Worm (Caenorhabditis elegans) whole organism, young adult: Measurements from ENCODE around the gene patr-1.

Experiments used
- B0336.3 ChIP-seq: fragments of 200-800 bp; sonication (Bioruptor generic); IDR thresholded peaks from 2 replicates; pipeline ENCODE4 v1.3.6; 2022; ENCODE audit warnings: missing genetic modification characterization, missing compliant biosample characterization
- C06A6.2 ChIP-seq: fragments of 200-800 bp; sonication (Bioruptor generic); conservative IDR thresholded peaks from 2 replicates; pipeline ENCODE4 v1.3.6; 2022; ENCODE audit warnings: missing genetic modification characterization, missing compliant biosample characterization
- cebp-1 ChIP-seq, 2 experiments: fragments of 200-800 bp in 1 of 2; sonication (Bioruptor generic) in 1 of 2; sonication (generic microtip) in 1 of 2; IDR thresholded peaks in 1 of 2; optimal IDR thresholded peaks in 1 of 2; 2 replicates each; pipeline versions ENCODE4 v1.3.6 to Lab custom; 2017 to 2022; ENCODE audit warnings: missing compliant biosample characterization in 2 of 2, missing genetic modification characterization in 2 of 2, mild to moderate bottlenecking in 1 of 2, missing genetic modification reagents in 1 of 2, moderate library complexity in 1 of 2
- chd-7 ChIP-seq: sonication (generic microtip); optimal IDR thresholded peaks from 2 replicates; lab custom pipeline; 2016; ENCODE audit warnings: mild to moderate bottlenecking, missing genetic modification characterization, moderate library complexity, missing compliant biosample characterization
- fkh-3 ChIP-seq: sonication (generic microtip); optimal IDR thresholded peaks from 2 replicates; lab custom pipeline; 2016; ENCODE audit warnings: mild to moderate bottlenecking, missing genetic modification characterization, missing compliant biosample characterization
- mxl-1 ChIP-seq: sonication (generic microtip); optimal IDR thresholded peaks from 2 replicates; lab custom pipeline; 2016; ENCODE audit warnings: missing genetic modification characterization, missing compliant biosample characterization
- zfh-2 ChIP-seq: fragments of 200-800 bp; sonication (Bioruptor generic); conservative IDR thresholded peaks from 2 replicates; pipeline ENCODE4 v1.3.6; 2022; ENCODE audit warnings: missing genetic modification reagents, missing genetic modification characterization, missing compliant biosample characterization
- ztf-3 ChIP-seq: fragments of 200-800 bp; sonication (Bioruptor generic); optimal IDR thresholded peaks from 2 replicates; lab custom pipeline; 2018; ENCODE audit warnings: mild to moderate bottlenecking, missing genetic modification characterization, missing compliant biosample characterization

Gene patr-1

DNA sequence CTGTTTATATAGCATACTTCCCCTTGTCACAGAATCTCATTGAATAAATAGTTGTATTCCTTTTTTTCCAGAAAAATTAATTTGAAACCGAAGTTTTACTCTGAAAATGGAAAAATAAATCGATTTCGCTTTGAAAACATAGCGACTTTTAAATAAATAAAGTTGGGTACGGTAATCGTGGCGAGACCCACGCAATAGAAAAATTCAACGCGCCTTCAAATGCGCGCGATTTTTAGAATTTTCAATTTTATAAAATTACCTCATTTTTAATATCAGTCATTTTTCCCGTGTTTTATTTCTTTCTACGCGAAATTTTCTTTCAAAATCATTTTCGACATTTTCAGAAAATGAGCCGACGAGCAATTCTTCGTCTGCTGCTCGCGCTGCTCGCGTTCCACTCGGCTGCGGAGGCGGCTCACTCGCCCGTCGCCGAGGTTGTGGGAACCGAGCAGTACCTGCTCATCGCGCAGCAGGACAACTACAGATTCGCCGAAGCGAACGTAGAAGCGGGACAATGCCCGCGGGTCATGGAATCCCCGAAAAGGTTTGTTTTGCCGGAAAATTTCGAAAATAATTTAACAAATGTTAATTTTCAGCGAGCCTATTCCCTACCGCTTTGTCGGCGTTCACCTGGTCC is 51.2 kb downstream of the patr-1 start, which contains the start of gene F13D12.5 (continued):
- no peak for TF ChIP-seq ztf-3 (GFP tag; lab: Kevin White, UChicago)
- TF ChIP-seq chd-7 (tag; lab: Kevin White, UChicago), result no peak
- no peak for TF ChIP-seq mxl-1
- TF ChIP-seq cebp-1 (GFP tag; IDR thresholded peaks at IDR 0.05; lab: Robert Waterston, UW), result no peak
- peak; percentile 14 for TF ChIP-seq cebp-1 (tag; optimal IDR thresholded peaks at IDR 0.05; lab: Kevin White, UChicago)

ce11 chrII:11725615-11726014 is 52.1 kb downstream of the patr-1 start:
- TF ChIP-seq B0336.3 (GFP tag; lab: Robert Waterston, UW) (no peak), zfh-2 (GFP tag; lab: Robert Waterston, UW) (peak; percentile 52; the same call in 1 of the 2 replicates), C06A6.2 (GFP tag; lab: Robert Waterston, UW) (no peak), chd-7 (tag; lab: Kevin White, UChicago) (peak; percentile 3), fkh-3 (tag; lab: Kevin White, UChicago) (no peak)
- TF ChIP-seq, all 124 proteins: peak for 2
